Worm (Caenorhabditis elegans): ENCODE data around the gene srbc-60.

Gene srbc-60

ce11 chrV:773256-773655 is 6.8 kb upstream of the srbc-60 start, which contains the start of gene sti-1:
sti-1 (plus strand) TSS chrV:773518.
- TF ChIP-seq him-1 (tag; optimal IDR thresholded peaks at IDR 0.05) (no peak), dao-5 (tag; optimal IDR thresholded peaks at IDR 0.05) (no peak), W03F9.2 (tag; optimal IDR thresholded peaks at IDR 0.05) (peak; percentile 79)

ce11 chrV:774341-774740 is 5.8 kb upstream of the srbc-60 start:
- TF ChIP-seq him-1 (tag; optimal IDR thresholded peaks at IDR 0.05) (no peak), W03F9.2 (tag; optimal IDR thresholded peaks at IDR 0.05) (no peak), dao-5 (tag; optimal IDR thresholded peaks at IDR 0.05) (no peak)

- TF ChIP-seq him-1 (tag; optimal IDR thresholded peaks at IDR 0.05) = no peak
- TF ChIP-seq W03F9.2 (tag; optimal IDR thresholded peaks at IDR 0.05) = no peak
- no peak for TF ChIP-seq dao-5 (tag; optimal IDR thresholded peaks at IDR 0.05)
Measured at ce11 chrV:774875-775359, 5.2 kb upstream of the srbc-60 start, which contains the start of gene srbc-58. srbc-58 (plus strand) TSS chrV:774995.

- TF ChIP-seq W03F9.2 (tag; optimal IDR thresholded peaks at IDR 0.05) (no peak), him-1 (tag; optimal IDR thresholded peaks at IDR 0.05) (no peak), dao-5 (tag; optimal IDR thresholded peaks at IDR 0.05) (no peak)
Measured at ce11 chrV:777285-777684, 2.8 kb upstream of the srbc-60 start, which contains the start of gene R09E12.9. R09E12.9 (plus strand) TSS chrV:777600.

- TF ChIP-seq dao-5 (tag; optimal IDR thresholded peaks at IDR 0.05) (no peak), W03F9.2 (tag; optimal IDR thresholded peaks at IDR 0.05) (no peak), him-1 (tag; optimal IDR thresholded peaks at IDR 0.05) (no peak)
Measured at ce11 chrV:778339-778738, 1.8 kb upstream of the srbc-60 start, which contains the start of gene srbc-59. srbc-59 (plus strand) TSS chrV:778639.

- no peak for TF ChIP-seq dao-5 (tag; optimal IDR thresholded peaks at IDR 0.05)
- no peak for TF ChIP-seq W03F9.2 (tag; optimal IDR thresholded peaks at IDR 0.05)
- TF ChIP-seq him-1 (tag; optimal IDR thresholded peaks at IDR 0.05) = no peak
Measured at ce11 chrV:782432-782831, 2.3 kb downstream of the srbc-60 start, which contains the start of gene srab-16. srab-16 (plus strand) TSS chrV:782732.

- TF ChIP-seq him-1 (tag; optimal IDR thresholded peaks at IDR 0.05) (no peak), dao-5 (tag; optimal IDR thresholded peaks at IDR 0.05) (no peak), W03F9.2 (tag; optimal IDR thresholded peaks at IDR 0.05) (no peak)
Measured at ce11 chrV:794092-794491, 14.0 kb downstream of the srbc-60 start.

- TF ChIP-seq dao-5 (tag; optimal IDR thresholded peaks at IDR 0.05) (no peak), him-1 (tag; optimal IDR thresholded peaks at IDR 0.05) (no peak), W03F9.2 (tag; optimal IDR thresholded peaks at IDR 0.05) (no peak)
Measured at ce11 chrV:797241-797640, 17.1 kb downstream of the srbc-60 start.

- TF ChIP-seq dao-5 (tag; optimal IDR thresholded peaks at IDR 0.05) = no peak
- no peak for TF ChIP-seq W03F9.2 (tag; optimal IDR thresholded peaks at IDR 0.05)
- TF ChIP-seq him-1 (tag; optimal IDR thresholded peaks at IDR 0.05) = no peak
Measured at ce11 chrV:800271-800670, 20.2 kb downstream of the srbc-60 start.

- TF ChIP-seq W03F9.2 (tag; optimal IDR thresholded peaks at IDR 0.05) (no peak), dao-5 (tag; optimal IDR thresholded peaks at IDR 0.05) (no peak), him-1 (tag; optimal IDR thresholded peaks at IDR 0.05) (no peak)
Measured at ce11 chrV:801555-802060, 21.5 kb downstream of the srbc-60 start.

- TF ChIP-seq him-1 (tag; optimal IDR thresholded peaks at IDR 0.05) = no peak
- TF ChIP-seq dao-5 (tag; optimal IDR thresholded peaks at IDR 0.05) = no peak
- TF ChIP-seq W03F9.2 (tag; optimal IDR thresholded peaks at IDR 0.05) = no peak
Measured at ce11 chrV:802726-803125, 22.6 kb downstream of the srbc-60 start.

- no peak for TF ChIP-seq dao-5 (tag; optimal IDR thresholded peaks at IDR 0.05)
- TF ChIP-seq him-1 (tag; optimal IDR thresholded peaks at IDR 0.05) = no peak
- no peak for TF ChIP-seq W03F9.2 (tag; optimal IDR thresholded peaks at IDR 0.05)
Measured at ce11 chrV:803472-803871, 23.4 kb downstream of the srbc-60 start.

- TF ChIP-seq dao-5 (tag; optimal IDR thresholded peaks at IDR 0.05) = no peak
- no peak for TF ChIP-seq him-1 (tag; optimal IDR thresholded peaks at IDR 0.05)
- no peak for TF ChIP-seq W03F9.2 (tag; optimal IDR thresholded peaks at IDR 0.05)
Measured at ce11 chrV:804485-804884, 24.4 kb downstream of the srbc-60 start, which contains the start of gene nhr-270. nhr-270 (minus strand) TSS chrV:804741.

- TF ChIP-seq him-1 (tag; optimal IDR thresholded peaks at IDR 0.05) (no peak), W03F9.2 (tag; optimal IDR thresholded peaks at IDR 0.05) (no peak), dao-5 (tag; optimal IDR thresholded peaks at IDR 0.05) (no peak)
Measured at ce11 chrV:808260-808659, 28.2 kb downstream of the srbc-60 start.

All from whole organism, L4/young adult.